Fruit fly (Drosophila melanogaster) whole organism, wandering third instar larva: ENCODE results near the gene slou.

ENCODE experiments used
- Abd-B ChIP-seq: fragments of >200 bp; optimal IDR thresholded peaks from 2 replicates; lab custom pipeline; 2017; ENCODE audit warnings: missing biosample characterization, missing genetic modification characterization
- CG32264 ChIP-seq: fragments of 200-800 bp; sonication (Bioruptor generic); optimal IDR thresholded peaks from 2 replicates; lab custom pipeline; 2016; ENCODE audit warnings: missing biosample characterization, missing genetic modification characterization
- CG9705 ChIP-seq: fragments of 200-800 bp; sonication (Bioruptor generic); optimal IDR thresholded peaks from 2 replicates; lab custom pipeline; 2018; ENCODE audit warnings: missing biosample characterization, mild to moderate bottlenecking, missing genetic modification characterization
- CrebA ChIP-seq: fragments of 200-800 bp; sonication (Bioruptor generic); optimal IDR thresholded peaks from 2 replicates; lab custom pipeline; 2016; ENCODE audit warnings: missing biosample characterization, mild to moderate bottlenecking, missing genetic modification characterization, borderline replicate concordance
- Dfd ChIP-seq: fragments of >200 bp; optimal IDR thresholded peaks from 2 replicates; lab custom pipeline; 2017; ENCODE audit warnings: missing biosample characterization, missing genetic modification characterization
- Dif ChIP-seq: fragments of 200-275, 200-300 bp; sonication (Bioruptor generic); optimal IDR thresholded peaks from 2 replicates; lab custom pipeline; 2018; ENCODE audit warnings: missing biosample characterization, missing genetic modification characterization; ENCODE audit not compliant: partially characterized antibody
- GATAd ChIP-seq: sonication (Bioruptor generic); optimal IDR thresholded peaks from 2 replicates; lab custom pipeline; 2016; ENCODE audit warnings: missing biosample characterization, missing genetic modification characterization
- Hnf4 ChIP-seq: fragments of 200-800 bp; sonication (Bioruptor generic); optimal IDR thresholded peaks from 2 replicates; lab custom pipeline; 2016; ENCODE audit warnings: missing biosample characterization, mild to moderate bottlenecking, missing genetic modification characterization
- Hr78 ChIP-seq: fragments of >200 bp; optimal IDR thresholded peaks from 2 replicates; lab custom pipeline; 2017; ENCODE audit warnings: missing biosample characterization, missing genetic modification characterization
- Hr83 ChIP-seq: fragments of 200-300 bp; sonication (Bioruptor generic); optimal IDR thresholded peaks from 2 replicates; lab custom pipeline; 2016; ENCODE audit warnings: missing biosample characterization, mild to moderate bottlenecking, missing genetic modification characterization, moderate library complexity; ENCODE audit not compliant: poor library complexity, severe bottlenecking
- Myc ChIP-seq: fragments of >200 bp; optimal IDR thresholded peaks from 2 replicates; lab custom pipeline; 2017
- N ChIP-seq: fragments of >200 bp; optimal IDR thresholded peaks from 2 replicates; lab custom pipeline; 2018; ENCODE audit warnings: missing biosample characterization, missing external identifiers, missing genetic modification characterization
- Rel ChIP-seq, 2 experiments: fragments of 200-800 bp; sonication (Bioruptor generic) in 1 of 2; optimal IDR thresholded peaks; 2 replicates in 1 of 2; 3 replicates in 1 of 2; lab custom pipeline; 2016 to 2019; ENCODE audit warnings: mild to moderate bottlenecking in 2 of 2, missing biosample characterization in 2 of 2, missing genetic modification characterization in 2 of 2, moderate library complexity in 1 of 2
- Sp1 ChIP-seq: fragments of 200-800 bp; sonication (Bioruptor generic); optimal IDR thresholded peaks from 3 replicates; lab custom pipeline; 2019; ENCODE audit warnings: missing biosample characterization, mild to moderate bottlenecking, missing genetic modification characterization, moderate library complexity
- Vsx2 ChIP-seq: fragments of 200-300, 225-300 bp; sonication (Bioruptor generic); optimal IDR thresholded peaks from 2 replicates; lab custom pipeline; 2018; ENCODE audit warnings: missing biosample characterization, missing genetic modification characterization; ENCODE audit not compliant: partially characterized antibody
- br ChIP-seq: fragments of 200-800 bp; sonication (Bioruptor generic); optimal IDR thresholded peaks from 2 replicates; lab custom pipeline; 2016; ENCODE audit warnings: missing biosample characterization, missing genetic modification characterization
- brk ChIP-seq: fragments of 200-800 bp; sonication (Bioruptor generic); optimal IDR thresholded peaks from 2 replicates; lab custom pipeline; 2016; ENCODE audit warnings: missing biosample characterization, mild to moderate bottlenecking, missing genetic modification characterization
- dmrt93B ChIP-seq: fragments of 200-800 bp; sonication (Bioruptor generic); optimal IDR thresholded peaks from 2 replicates; lab custom pipeline; 2018; ENCODE audit warnings: missing biosample characterization, mild to moderate bottlenecking, missing genetic modification characterization
- foxo ChIP-seq, 2 experiments: fragments of 200-800 bp; sonication (Bioruptor generic); optimal IDR thresholded peaks; 2 replicates in 1 of 2; 3 replicates in 1 of 2; lab custom pipeline; 2016 to 2017; ENCODE audit warnings: missing biosample characterization in 2 of 2, missing genetic modification characterization in 2 of 2
- fru ChIP-seq: fragments of 200-800 bp; sonication (Bioruptor generic); optimal IDR thresholded peaks from 3 replicates; lab custom pipeline; 2016; ENCODE audit warnings: missing biosample characterization, mild to moderate bottlenecking, missing genetic modification characterization
- jim ChIP-seq: fragments of 175-275, 200-325 bp; sonication (Bioruptor generic); optimal IDR thresholded peaks from 2 replicates; lab custom pipeline; 2016; ENCODE audit warnings: missing biosample characterization, mild to moderate bottlenecking, missing genetic modification characterization
- lola ChIP-seq: fragments of >200 bp; optimal IDR thresholded peaks from 2 replicates; lab custom pipeline; 2017; ENCODE audit warnings: missing biosample characterization, missing genetic modification characterization
- pan ChIP-seq: fragments of >200 bp; optimal IDR thresholded peaks from 2 replicates; lab custom pipeline; 2017
- psq ChIP-seq: fragments of 200-800 bp; sonication (Bioruptor generic); optimal IDR thresholded peaks from 3 replicates; lab custom pipeline; 2017; ENCODE audit warnings: missing biosample characterization, mild to moderate bottlenecking, missing genetic modification characterization, moderate library complexity
- sage ChIP-seq: fragments of 200-800 bp; sonication (Bioruptor generic); optimal IDR thresholded peaks from 2 replicates; lab custom pipeline; 2016; ENCODE audit warnings: missing biosample characterization, mild to moderate bottlenecking, missing genetic modification characterization
- sv ChIP-seq: fragments of 200-800 bp; sonication (Bioruptor generic); optimal IDR thresholded peaks from 3 replicates; lab custom pipeline; 2016; ENCODE audit warnings: missing biosample characterization, missing genetic modification characterization
- tai ChIP-seq: sonication (Bioruptor generic); optimal IDR thresholded peaks from 2 replicates; lab custom pipeline; 2016; ENCODE audit warnings: missing biosample characterization, missing genetic modification characterization

slou gene

DNA sequence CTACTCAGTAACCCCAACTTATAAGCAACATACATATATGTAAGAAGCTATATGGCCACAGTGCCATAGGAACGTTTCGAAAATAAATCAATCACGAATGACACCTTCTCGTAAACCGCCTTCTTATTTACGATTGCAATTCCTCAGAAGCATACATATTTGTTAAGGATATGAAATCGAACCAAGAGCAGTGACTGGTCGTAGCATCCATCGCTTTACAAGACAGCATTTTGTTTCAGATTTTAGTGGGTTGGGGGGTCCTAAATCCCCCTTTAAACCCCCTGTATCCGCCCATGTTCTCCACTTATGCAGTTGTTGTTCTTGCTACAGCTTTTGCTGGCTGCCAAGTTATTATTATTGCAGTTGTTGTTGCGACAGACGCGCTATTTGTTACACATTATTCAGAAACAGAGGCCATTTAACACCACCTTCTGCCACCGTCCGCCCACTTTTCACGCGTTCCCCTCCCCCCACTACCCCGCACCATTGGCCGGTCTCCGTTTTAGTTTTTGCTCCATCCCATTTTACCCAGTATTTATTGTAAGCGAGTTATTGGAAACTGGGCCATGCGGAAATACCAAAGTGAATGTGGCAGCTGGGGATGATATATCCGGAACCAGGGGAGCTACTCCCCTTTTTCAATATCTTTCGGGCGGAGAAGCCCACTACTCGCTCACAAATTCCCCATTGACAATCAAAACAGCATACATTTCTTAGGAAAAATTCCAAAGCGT is 45.1 kb upstream of the slou start:
- TF ChIP-seq Sp1 (no peak), brk (GFP tag; lab: Kevin White, UChicago) (no peak), Hnf4 (GFP tag; lab: Kevin White, UChicago) (no peak), pan (lab: Kevin White, UChicago) (no peak), sv (GFP tag; lab: Kevin White, UChicago) (no peak), GATAd (GFP tag; lab: Kevin White, UChicago) (no peak), br (GFP tag; lab: Kevin White, UChicago) (no peak), CG9705 (GFP tag; lab: Kevin White, UChicago) (no peak), lola (GFP tag; lab: Kevin White, UChicago) (no peak), Hr78 (GFP tag; lab: Kevin White, UChicago) (no peak), Abd-B (no peak), Vsx2 (GFP tag; lab: Kevin White, UChicago) (no peak), dmrt93B (GFP tag; lab: Kevin White, UChicago) (no peak), N (GFP tag; lab: Kevin White, UChicago) (no peak), Hr83 (no peak), Dif (GFP tag; lab: Kevin White, UChicago) (no peak)

DNA sequence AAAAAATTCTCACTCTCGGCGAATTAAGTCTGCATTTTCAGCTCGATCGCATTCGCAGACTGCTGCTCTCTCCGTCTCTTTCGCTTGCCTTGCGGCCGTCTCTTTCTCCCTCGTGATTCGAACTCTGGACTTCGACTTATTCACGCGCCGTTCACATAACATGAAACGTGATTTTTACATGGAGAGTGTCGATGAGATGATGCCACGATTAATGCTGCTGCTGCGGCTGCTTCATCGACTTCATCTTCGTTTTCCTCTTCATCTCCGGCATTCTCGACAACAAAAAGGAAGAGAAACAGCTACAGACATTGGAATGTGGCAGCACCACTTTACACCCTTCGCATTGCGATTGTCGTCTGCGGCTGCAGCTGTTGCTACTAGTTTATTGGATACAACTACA is 42.7 kb upstream of the slou start:
- TF ChIP-seq psq (GFP tag; lab: Kevin White, UChicago) (peak; percentile 75), Hnf4 (GFP tag; lab: Kevin White, UChicago) (peak; percentile 75), Sp1 (peak; percentile 10), CrebA (no peak), Rel (GFP tag; optimal IDR thresholded peaks at IDR 0.05; lab: Kevin White, UChicago) (no peak), Rel (tag; optimal IDR thresholded peaks at IDR 0.05; lab: Kevin White, UChicago) (no peak)
- TF ChIP-seq, all 38 proteins: peak for 3

DNA sequence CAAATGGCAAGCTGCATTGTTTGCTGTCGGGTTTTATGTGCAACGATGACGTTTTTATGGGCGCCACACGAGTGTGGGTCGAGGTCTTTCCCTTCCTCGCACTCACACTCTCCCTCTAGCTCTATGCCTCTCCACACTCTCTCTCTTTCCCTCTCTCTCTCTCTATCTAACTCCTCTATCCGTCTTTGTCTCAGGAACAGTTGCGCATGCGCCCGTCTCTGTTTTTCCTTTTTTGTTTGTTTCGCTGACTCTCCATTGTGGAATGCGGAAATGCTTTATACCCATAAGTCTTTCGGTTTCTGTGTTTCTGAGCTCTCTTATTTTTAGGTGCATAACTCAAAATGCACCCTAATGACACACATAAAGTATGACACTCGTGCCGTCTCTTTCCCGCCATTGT is 41.6 kb upstream of the slou start:
- TF ChIP-seq CG9705 (GFP tag; lab: Kevin White, UChicago) (no peak), Sp1 (no peak), Hnf4 (GFP tag; lab: Kevin White, UChicago) (no peak), Dfd (no peak), Abd-B (no peak), CrebA (no peak), tai (GFP tag; lab: Kevin White, UChicago) (no peak), CG32264 (GFP tag; lab: Kevin White, UChicago) (no peak)

DNA sequence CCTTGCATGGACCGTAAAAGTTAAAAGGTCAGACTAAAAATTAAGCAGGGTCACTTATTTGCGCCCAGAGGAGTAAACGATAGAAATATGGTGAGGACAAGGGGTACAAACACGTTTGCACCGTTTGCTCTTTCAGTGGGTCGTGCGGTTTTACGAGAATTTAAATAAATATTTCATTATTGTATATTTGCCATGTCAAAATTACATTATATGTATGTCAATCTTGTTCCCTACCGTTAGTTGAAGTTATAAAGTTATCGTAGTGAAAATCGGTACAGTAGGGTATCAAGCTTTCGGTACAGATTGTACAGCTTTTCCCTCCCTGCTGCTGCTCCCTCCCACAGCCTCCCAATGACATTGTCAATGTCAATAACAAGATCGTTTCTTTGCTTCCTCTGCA is 40.9 kb upstream of the slou start:
- TF ChIP-seq foxo (GFP tag; optimal IDR thresholded peaks at IDR 0.05; lab: Kevin White, UChicago) (peak in 1 of 2 experiments; percentile 6), sage (GFP tag; lab: Kevin White, UChicago) (no peak)

DNA sequence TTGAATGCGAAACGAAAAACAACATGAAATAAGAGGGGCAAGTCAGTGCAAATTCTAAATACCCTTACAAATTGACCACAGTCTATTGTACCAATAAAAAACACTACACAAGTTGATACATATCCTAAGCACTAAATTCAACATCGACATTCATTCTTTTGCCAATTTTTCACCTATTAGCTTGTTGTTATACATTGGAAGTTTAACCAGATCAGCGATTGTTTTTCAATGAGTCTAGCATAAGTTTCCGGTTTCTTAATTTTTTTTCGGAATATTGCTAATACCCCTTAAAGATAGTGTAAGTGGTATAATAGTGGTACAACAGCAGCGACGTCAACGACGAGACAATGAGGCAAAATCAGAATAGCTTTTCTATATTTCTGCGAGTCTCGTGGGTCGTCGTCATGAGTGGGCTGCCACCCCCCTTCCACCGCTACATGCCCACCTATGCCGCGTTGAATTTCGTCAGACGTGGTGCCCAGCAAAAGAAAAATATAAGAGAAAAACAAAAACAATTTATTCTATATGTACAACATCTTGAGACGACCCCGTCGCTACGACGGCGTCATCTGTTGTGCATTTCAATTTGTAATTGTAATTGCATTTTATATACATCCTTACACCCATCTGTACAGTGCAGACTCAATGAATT is 39.3 kb upstream of the slou start:
- TF ChIP-seq dmrt93B (GFP tag; lab: Kevin White, UChicago) (no peak), Myc (lab: Kevin White, UChicago) (no peak), CrebA (no peak), Hr83 (no peak), N (GFP tag; lab: Kevin White, UChicago) (no peak), pan (lab: Kevin White, UChicago) (no peak), foxo (GFP tag; optimal IDR thresholded peaks at IDR 0.05; lab: Kevin White, UChicago) (no peak), Hr78 (GFP tag; lab: Kevin White, UChicago) (no peak), Rel (GFP tag; optimal IDR thresholded peaks at IDR 0.05; lab: Kevin White, UChicago) (no peak), Rel (tag; optimal IDR thresholded peaks at IDR 0.05; lab: Kevin White, UChicago) (no peak), CG32264 (GFP tag; lab: Kevin White, UChicago) (no peak), br (GFP tag; lab: Kevin White, UChicago) (no peak), jim (GFP tag; lab: Kevin White, UChicago) (no peak), Sp1 (no peak), Abd-B (no peak), fru (no peak), lola (GFP tag; lab: Kevin White, UChicago) (no peak)
